Worm (Caenorhabditis elegans): ENCODE data around the gene C55A6.11.

Gene C55A6.11

ce11 chrV:11529541-11529940, 9.2 kb downstream of the C55A6.11 start:
- TF ChIP-seq F13C5.2 (tag; optimal IDR thresholded peaks at IDR 0.05): no peak
- TF ChIP-seq ceh-36 (tag; optimal IDR thresholded peaks at IDR 0.05): no peak
- TF ChIP-seq hmbx-1 (tag; optimal IDR thresholded peaks at IDR 0.05): no peak
- no peak for TF ChIP-seq pes-1 (GFP tag; IDR thresholded peaks at IDR 0.05)
- no peak for TF ChIP-seq tbx-37 (GFP tag; conservative IDR thresholded peaks at IDR 0.05)

DNA sequence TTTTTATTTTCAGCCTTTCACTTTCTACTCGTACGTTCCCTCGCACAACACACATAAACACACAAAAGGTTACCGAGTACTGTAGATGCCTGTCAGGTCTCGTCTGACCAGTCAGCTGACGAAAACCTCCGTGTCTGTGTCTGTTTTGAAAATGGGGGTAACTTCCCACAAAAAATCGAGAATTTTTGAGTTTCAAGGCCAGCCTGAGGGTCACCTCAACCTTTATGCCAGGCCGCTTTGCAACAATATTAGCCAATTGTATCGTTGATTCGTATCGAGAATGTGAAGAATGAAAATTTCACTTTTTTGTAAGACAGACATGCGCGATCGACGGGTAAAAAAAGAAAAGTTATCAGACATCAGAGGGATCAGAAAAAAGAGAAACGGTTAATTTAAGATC, 10.8 kb downstream of the C55A6.11 start:
- TF ChIP-seq pes-1 (GFP tag; IDR thresholded peaks at IDR 0.05) (no peak), hmg-4 (GFP tag; optimal IDR thresholded peaks at IDR 0.05) (no peak), tbx-11 (GFP tag; IDR thresholded peaks at IDR 0.05) (no peak), F13C5.2 (tag; optimal IDR thresholded peaks at IDR 0.05) (no peak), scrt-1 (GFP tag; IDR thresholded peaks at IDR 0.05) (no peak), tbx-37 (GFP tag; conservative IDR thresholded peaks at IDR 0.05) (no peak), hmbx-1 (tag; optimal IDR thresholded peaks at IDR 0.05) (no peak), hnd-1 (tag; optimal IDR thresholded peaks at IDR 0.05) (no peak), flt-1 (GFP tag; IDR thresholded peaks at IDR 0.05) (no peak), tra-4 (tag; optimal IDR thresholded peaks at IDR 0.05) (no peak), sea-1 (GFP tag; conservative IDR thresholded peaks at IDR 0.05) (no peak), ceh-36 (tag; optimal IDR thresholded peaks at IDR 0.05) (no peak), aly-1 (tag; optimal IDR thresholded peaks at IDR 0.05) (no peak)

- no peak for TF ChIP-seq aly-1 (tag; optimal IDR thresholded peaks at IDR 0.05)
- TF ChIP-seq hmg-4 (GFP tag; optimal IDR thresholded peaks at IDR 0.05): peak; percentile 60
Observed at ce11 chrV:11531831-11532534, 11.7 kb downstream of the C55A6.11 start.

DNA sequence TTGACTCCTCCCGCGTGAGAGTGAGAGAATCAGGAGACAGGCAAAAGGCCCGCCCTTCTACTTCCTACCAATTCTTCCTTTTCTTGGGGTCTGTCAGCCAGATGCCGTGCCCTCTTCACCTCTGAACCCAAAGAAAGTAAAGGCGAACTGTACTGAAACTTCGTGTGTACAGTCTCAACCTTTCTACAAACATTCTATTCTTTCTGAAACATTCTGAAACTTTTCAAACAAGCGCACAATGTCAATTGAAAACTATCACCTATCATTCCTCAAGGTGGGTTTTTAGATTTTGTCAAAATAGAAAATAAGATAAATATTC, 12.2 kb downstream of the C55A6.11 start:
- no peak for TF ChIP-seq ets-7 (tag; optimal IDR thresholded peaks at IDR 0.05)
- no peak for TF ChIP-seq scrt-1 (GFP tag; IDR thresholded peaks at IDR 0.05)
- no peak for TF ChIP-seq sea-1 (GFP tag; conservative IDR thresholded peaks at IDR 0.05)
- no peak for TF ChIP-seq flt-1 (GFP tag; IDR thresholded peaks at IDR 0.05)
- no peak for TF ChIP-seq hnd-1 (tag; optimal IDR thresholded peaks at IDR 0.05)
- no peak for TF ChIP-seq hmg-4 (GFP tag; optimal IDR thresholded peaks at IDR 0.05)
- TF ChIP-seq ceh-36 (tag; optimal IDR thresholded peaks at IDR 0.05): no peak
- no peak for TF ChIP-seq pes-1 (GFP tag; IDR thresholded peaks at IDR 0.05)
- TF ChIP-seq F13C5.2 (tag; optimal IDR thresholded peaks at IDR 0.05): no peak

DNA sequence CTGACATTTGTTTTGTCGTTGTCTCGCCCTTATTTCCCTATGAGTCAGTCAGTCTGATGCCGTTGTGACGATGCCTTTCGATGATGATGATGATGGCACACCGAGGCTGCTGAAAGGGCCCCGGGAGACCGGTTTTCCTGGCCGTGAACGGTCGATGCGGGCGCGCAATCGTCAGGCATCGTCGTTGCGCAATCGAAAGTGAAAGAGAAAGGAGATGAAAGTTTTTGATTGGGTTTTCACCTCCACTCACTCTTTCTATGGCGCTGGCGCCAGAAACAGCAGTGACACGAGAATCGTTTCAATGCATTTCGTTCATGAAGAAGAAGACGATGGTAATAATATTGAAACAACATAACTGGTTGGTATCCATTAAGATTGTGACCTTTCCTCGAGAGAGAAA, 12.6 kb downstream of the C55A6.11 start:
- TF ChIP-seq aly-1 (tag; optimal IDR thresholded peaks at IDR 0.05) (no peak), ets-7 (tag; optimal IDR thresholded peaks at IDR 0.05) (no peak), hnd-1 (tag; optimal IDR thresholded peaks at IDR 0.05) (no peak), flt-1 (GFP tag; IDR thresholded peaks at IDR 0.05) (no peak)

ce11 chrV:11533365-11533949, 13.1 kb downstream of the C55A6.11 start:
- TF ChIP-seq sea-1 (GFP tag; conservative IDR thresholded peaks at IDR 0.05): no peak
- TF ChIP-seq pes-1 (GFP tag; IDR thresholded peaks at IDR 0.05): no peak
- no peak for TF ChIP-seq hmbx-1 (tag; optimal IDR thresholded peaks at IDR 0.05)
- no peak for TF ChIP-seq tbx-11 (GFP tag; IDR thresholded peaks at IDR 0.05)
- no peak for TF ChIP-seq ceh-13 (GFP tag; optimal IDR thresholded peaks at IDR 0.05)
- no peak for TF ChIP-seq hnd-1 (tag; optimal IDR thresholded peaks at IDR 0.05)
- TF ChIP-seq ets-7 (tag; optimal IDR thresholded peaks at IDR 0.05): no peak
- no peak for TF ChIP-seq tra-4 (tag; optimal IDR thresholded peaks at IDR 0.05)
- no peak for TF ChIP-seq flt-1 (GFP tag; IDR thresholded peaks at IDR 0.05)
- no peak for TF ChIP-seq scrt-1 (GFP tag; IDR thresholded peaks at IDR 0.05)
- no peak for TF ChIP-seq ama-1 (optimal IDR thresholded peaks at IDR 0.05)
- no peak for TF ChIP-seq tbx-37 (GFP tag; conservative IDR thresholded peaks at IDR 0.05)
- TF ChIP-seq F13C5.2 (tag; optimal IDR thresholded peaks at IDR 0.05): no peak
- TF ChIP-seq B0310.2 (tag; optimal IDR thresholded peaks at IDR 0.05): no peak
- no peak for TF ChIP-seq hmg-4 (GFP tag; optimal IDR thresholded peaks at IDR 0.05)
- TF ChIP-seq aly-1 (tag; optimal IDR thresholded peaks at IDR 0.05): no peak
- no peak for TF ChIP-seq ceh-36 (tag; optimal IDR thresholded peaks at IDR 0.05)

- TF ChIP-seq tbx-37 (GFP tag; conservative IDR thresholded peaks at IDR 0.05): no peak
- no peak for TF ChIP-seq F13C5.2 (tag; optimal IDR thresholded peaks at IDR 0.05)
- TF ChIP-seq flt-1 (GFP tag; IDR thresholded peaks at IDR 0.05): no peak
- no peak for TF ChIP-seq pes-1 (GFP tag; IDR thresholded peaks at IDR 0.05)
- TF ChIP-seq hnd-1 (tag; optimal IDR thresholded peaks at IDR 0.05): no peak
- no peak for TF ChIP-seq sea-1 (GFP tag; conservative IDR thresholded peaks at IDR 0.05)
Observed at ce11 chrV:11534495-11535189, 14.3 kb downstream of the C55A6.11 start.

- no peak for TF ChIP-seq scrt-1 (GFP tag; IDR thresholded peaks at IDR 0.05)
- no peak for TF ChIP-seq hnd-1 (tag; optimal IDR thresholded peaks at IDR 0.05)
- TF ChIP-seq tbx-11 (GFP tag; IDR thresholded peaks at IDR 0.05): no peak
- no peak for TF ChIP-seq pes-1 (GFP tag; IDR thresholded peaks at IDR 0.05)
- TF ChIP-seq tbx-37 (GFP tag; conservative IDR thresholded peaks at IDR 0.05): no peak
- TF ChIP-seq ets-7 (tag; optimal IDR thresholded peaks at IDR 0.05): no peak
- TF ChIP-seq sea-1 (GFP tag; conservative IDR thresholded peaks at IDR 0.05): no peak
- TF ChIP-seq tra-4 (tag; optimal IDR thresholded peaks at IDR 0.05): no peak
- TF ChIP-seq ceh-36 (tag; optimal IDR thresholded peaks at IDR 0.05): no peak
- no peak for TF ChIP-seq flt-1 (GFP tag; IDR thresholded peaks at IDR 0.05)
- TF ChIP-seq B0310.2 (tag; optimal IDR thresholded peaks at IDR 0.05): no peak
- TF ChIP-seq F13C5.2 (tag; optimal IDR thresholded peaks at IDR 0.05): no peak
- no peak for TF ChIP-seq hmg-4 (GFP tag; optimal IDR thresholded peaks at IDR 0.05)
- no peak for TF ChIP-seq hmbx-1 (tag; optimal IDR thresholded peaks at IDR 0.05)
- no peak for TF ChIP-seq ceh-13 (GFP tag; optimal IDR thresholded peaks at IDR 0.05)
- TF ChIP-seq aly-1 (tag; optimal IDR thresholded peaks at IDR 0.05): no peak
- TF ChIP-seq ama-1 (optimal IDR thresholded peaks at IDR 0.05): no peak
Observed at ce11 chrV:11535504-11536062, 15.3 kb downstream of the C55A6.11 start.

All from whole organism, early embryonic.